Fruit fly (Drosophila melanogaster) whole organism, adult: ENCODE results near the gene Cpr78E.

Experiments used
- CG11617 ChIP-seq: fragments of 200-800 bp; sonication (Bioruptor generic); optimal IDR thresholded peaks from 2 replicates; lab custom pipeline; 2017; ENCODE audit warnings: mild to moderate bottlenecking, missing biosample characterization, missing genetic modification reagents, missing genetic modification characterization
- CG12768 ChIP-seq: fragments of 200-800 bp; sonication (Bioruptor generic); optimal IDR thresholded peaks from 2 replicates; lab custom pipeline; 2017; ENCODE audit warnings: missing biosample characterization, missing genetic modification characterization, mild to moderate bottlenecking, moderate library complexity, missing genetic modification reagents
- CG14711 ChIP-seq: fragments of 200-800 bp; sonication (Bioruptor generic); optimal IDR thresholded peaks from 2 replicates; lab custom pipeline; 2018; ENCODE audit warnings: missing biosample characterization, mild to moderate bottlenecking, missing genetic modification characterization, moderate library complexity
- CG1620 ChIP-seq: fragments of 200-800 bp; sonication (Bioruptor generic); optimal IDR thresholded peaks from 2 replicates; lab custom pipeline; 2016; ENCODE audit warnings: missing biosample characterization, missing genetic modification characterization
- CG33017 ChIP-seq: fragments of 200-800 bp; sonication (Bioruptor generic); optimal IDR thresholded peaks from 2 replicates; lab custom pipeline; 2018; ENCODE audit warnings: missing biosample characterization, mild to moderate bottlenecking, missing genetic modification characterization, moderate library complexity
- CG5204 ChIP-seq: fragments of 200-800 bp; sonication (Bioruptor generic); optimal IDR thresholded peaks from 2 replicates; lab custom pipeline; 2016; ENCODE audit warnings: missing biosample characterization, missing genetic modification characterization
- CG7045 ChIP-seq: fragments of 200-800 bp; sonication (Bioruptor generic); optimal IDR thresholded peaks from 2 replicates; lab custom pipeline; 2017; ENCODE audit warnings: missing biosample characterization, mild to moderate bottlenecking, missing genetic modification characterization
- CG7101 ChIP-seq: fragments of 200-800 bp; sonication (Bioruptor generic); optimal IDR thresholded peaks from 2 replicates; lab custom pipeline; 2018; ENCODE audit warnings: missing biosample characterization, mild to moderate bottlenecking, missing genetic modification characterization, moderate library complexity
- Clk ChIP-seq: fragments of 200-800 bp; sonication (Bioruptor generic); optimal IDR thresholded peaks from 2 replicates; lab custom pipeline; 2017; ENCODE audit warnings: missing biosample characterization, missing genetic modification characterization
- Crg-1 ChIP-seq: fragments of 200-800 bp; sonication (Bioruptor generic); optimal IDR thresholded peaks from 2 replicates; lab custom pipeline; 2016; ENCODE audit warnings: missing biosample characterization, missing genetic modification characterization
- Hr96 ChIP-seq: fragments of 200-800 bp; sonication (Bioruptor generic); optimal IDR thresholded peaks from 2 replicates; lab custom pipeline; 2016; ENCODE audit warnings: missing biosample characterization, missing genetic modification characterization
- Mnt ChIP-seq: fragments of 200-800 bp; sonication (Bioruptor generic); optimal IDR thresholded peaks from 2 replicates; lab custom pipeline; 2016; ENCODE audit warnings: missing biosample characterization, mild to moderate bottlenecking, missing genetic modification characterization
- bab1 ChIP-seq: fragments of 200-800 bp; sonication (Bioruptor generic); optimal IDR thresholded peaks from 3 replicates; lab custom pipeline; 2019; ENCODE audit warnings: missing biosample characterization, mild to moderate bottlenecking, missing genetic modification characterization, moderate library complexity
- cic ChIP-seq: fragments of 200-800 bp; sonication (Bioruptor generic); optimal IDR thresholded peaks from 2 replicates; lab custom pipeline; 2017; ENCODE audit warnings: missing biosample characterization, mild to moderate bottlenecking, missing genetic modification characterization, moderate library complexity
- cnc ChIP-seq, 2 experiments: fragments of >200 bp; optimal IDR thresholded peaks; 2 replicates each; lab custom pipeline; 2017
- kay ChIP-seq: fragments of 200-800 bp; sonication (Bioruptor generic); peaks from one replicate; lab custom pipeline; 2016; ENCODE audit warnings: missing biosample characterization, missing genetic modification characterization, borderline replicate concordance
- ovo ChIP-seq: fragments of 200-800 bp; sonication (Bioruptor generic); optimal IDR thresholded peaks from 2 replicates; lab custom pipeline; 2016; ENCODE audit warnings: missing biosample characterization, missing genetic modification characterization
- pad ChIP-seq: fragments of 200-800 bp; sonication (Bioruptor generic); optimal IDR thresholded peaks from 3 replicates; lab custom pipeline; 2017; ENCODE audit warnings: missing biosample characterization, missing genetic modification characterization, mild to moderate bottlenecking, moderate library complexity, missing genetic modification reagents
- tj ChIP-seq: fragments of 200-800 bp; sonication (Bioruptor generic); optimal IDR thresholded peaks from 3 replicates; lab custom pipeline; 2017; ENCODE audit warnings: missing biosample characterization, mild to moderate bottlenecking, missing genetic modification characterization, moderate library complexity
- toe ChIP-seq: fragments of 200-800 bp; sonication (Bioruptor generic); optimal IDR thresholded peaks from 2 replicates; lab custom pipeline; 2016; ENCODE audit warnings: missing biosample characterization, missing genetic modification characterization

Cpr78E gene

DNA sequence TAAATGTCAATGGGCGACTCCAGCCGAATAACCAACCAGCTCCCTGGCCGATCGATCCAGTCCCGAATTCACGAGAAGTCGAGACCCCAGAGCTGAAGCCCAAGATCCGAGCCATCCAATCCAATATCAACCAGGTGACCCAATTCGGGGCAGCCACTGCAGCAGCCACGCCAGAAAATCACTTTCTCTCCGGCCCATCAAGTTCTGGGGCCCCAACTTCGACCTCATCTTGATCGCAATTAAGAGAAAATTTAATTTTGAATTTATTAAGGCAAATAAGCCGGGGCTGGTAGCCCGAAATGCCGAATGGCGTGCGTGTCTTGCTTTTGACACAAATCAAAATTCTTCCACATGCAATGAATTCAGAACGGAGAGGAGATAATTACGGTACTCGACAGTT lies 18.9 kb downstream of the Cpr78E start:
- TF ChIP-seq CG5204: no peak
- TF ChIP-seq kay (GFP tag; lab: Kevin White, UChicago): no peak
- TF ChIP-seq cnc (optimal IDR thresholded peaks at IDR 0.05; lab: Kevin White, UChicago): no peak
- TF ChIP-seq CG1620: no peak
- no peak for TF ChIP-seq Clk (GFP tag; lab: Kevin White, UChicago)
- TF ChIP-seq Crg-1: no peak
- no peak for TF ChIP-seq CG14711
- TF ChIP-seq CG12768 (GFP tag; lab: Kevin White, UChicago): no peak
- TF ChIP-seq CG7045 (GFP tag; lab: Kevin White, UChicago): no peak
- TF ChIP-seq pad (GFP tag; lab: Kevin White, UChicago): no peak
- no peak for TF ChIP-seq CG11617 (GFP tag; lab: Kevin White, UChicago)
- no peak for TF ChIP-seq Hr96 (GFP tag; lab: Kevin White, UChicago)
- TF ChIP-seq ovo: no peak
- TF ChIP-seq bab1: no peak
- TF ChIP-seq toe: no peak
- no peak for TF ChIP-seq tj (GFP tag; lab: Kevin White, UChicago)
- TF ChIP-seq Mnt (GFP tag; lab: Kevin White, UChicago): no peak

DNA sequence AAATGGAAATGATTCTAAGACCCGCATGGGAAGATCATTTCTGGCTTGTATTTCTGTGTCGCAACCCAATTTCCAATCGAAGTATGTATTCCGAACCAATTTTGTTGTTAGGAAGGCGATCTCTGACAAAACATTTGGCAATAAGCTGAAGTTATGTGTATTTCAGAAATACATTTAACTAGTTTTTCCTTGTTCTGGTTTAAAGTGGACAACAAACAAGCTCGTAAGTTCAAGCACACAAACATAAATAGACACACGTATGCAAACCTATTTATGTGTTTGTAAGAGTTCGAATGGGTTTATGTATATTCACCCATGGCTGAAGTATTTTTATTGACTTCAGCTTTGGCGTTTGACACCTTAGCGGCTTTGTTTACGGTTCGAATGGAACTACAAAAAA lies 20.9 kb downstream of the Cpr78E start:
- TF ChIP-seq CG1620 (no peak), cnc (optimal IDR thresholded peaks at IDR 0.05; lab: Kevin White, UChicago) (no peak), ovo (no peak), Mnt (GFP tag; lab: Kevin White, UChicago) (no peak), Hr96 (GFP tag; lab: Kevin White, UChicago) (no peak), pad (GFP tag; lab: Kevin White, UChicago) (no peak), tj (GFP tag; lab: Kevin White, UChicago) (no peak), CG5204 (no peak), CG14711 (no peak), CG11617 (GFP tag; lab: Kevin White, UChicago) (no peak), CG33017 (tag; lab: Kevin White, UChicago) (no peak), kay (GFP tag; lab: Kevin White, UChicago) (no peak), bab1 (no peak), Clk (GFP tag; lab: Kevin White, UChicago) (no peak), cic (GFP tag; lab: Kevin White, UChicago) (no peak), CG7045 (GFP tag; lab: Kevin White, UChicago) (no peak), CG12768 (GFP tag; lab: Kevin White, UChicago) (no peak), Crg-1 (no peak), toe (no peak)

DNA sequence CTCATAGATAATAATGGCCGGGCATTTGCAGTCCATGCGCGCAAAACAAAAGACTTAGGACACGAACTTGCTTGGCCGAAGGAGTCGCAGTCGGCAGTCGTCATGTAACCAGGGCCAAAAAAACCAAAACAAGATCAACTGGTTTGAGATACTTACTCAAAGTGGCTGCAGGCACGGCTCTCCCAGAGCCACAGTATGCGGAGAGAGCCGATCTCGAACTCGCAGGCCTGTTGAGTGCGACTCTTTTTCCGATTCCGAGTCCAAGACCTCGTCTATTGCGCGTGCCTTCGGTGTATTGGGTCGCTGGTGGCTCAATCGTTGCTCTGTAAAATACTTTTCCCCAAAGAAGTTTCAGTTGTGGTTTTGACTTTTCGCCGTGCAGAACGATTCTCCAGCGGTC lies 22.2 kb downstream of the Cpr78E start, which contains the start of gene CG43980:
TSS of gene CG43980 (plus strand) at position 352 of the 400 bp plus-strand sequence.
- no peak for TF ChIP-seq Clk (GFP tag; lab: Kevin White, UChicago)
- TF ChIP-seq toe: no peak
- no peak for TF ChIP-seq cic (GFP tag; lab: Kevin White, UChicago)
- no peak for TF ChIP-seq Crg-1
- no peak for TF ChIP-seq CG7045 (GFP tag; lab: Kevin White, UChicago)
- TF ChIP-seq pad (GFP tag; lab: Kevin White, UChicago): no peak
- TF ChIP-seq CG11617 (GFP tag; lab: Kevin White, UChicago): no peak
- no peak for TF ChIP-seq kay (GFP tag; lab: Kevin White, UChicago)
- TF ChIP-seq CG1620: no peak
- TF ChIP-seq Mnt (GFP tag; lab: Kevin White, UChicago): no peak
- TF ChIP-seq CG7101 (tag; lab: Kevin White, UChicago): no peak
- no peak for TF ChIP-seq CG14711
- no peak for TF ChIP-seq CG5204
- no peak for TF ChIP-seq cnc (optimal IDR thresholded peaks at IDR 0.05; lab: Kevin White, UChicago)
- no peak for TF ChIP-seq bab1
- no peak for TF ChIP-seq CG12768 (GFP tag; lab: Kevin White, UChicago)
- TF ChIP-seq tj (GFP tag; lab: Kevin White, UChicago): no peak

DNA sequence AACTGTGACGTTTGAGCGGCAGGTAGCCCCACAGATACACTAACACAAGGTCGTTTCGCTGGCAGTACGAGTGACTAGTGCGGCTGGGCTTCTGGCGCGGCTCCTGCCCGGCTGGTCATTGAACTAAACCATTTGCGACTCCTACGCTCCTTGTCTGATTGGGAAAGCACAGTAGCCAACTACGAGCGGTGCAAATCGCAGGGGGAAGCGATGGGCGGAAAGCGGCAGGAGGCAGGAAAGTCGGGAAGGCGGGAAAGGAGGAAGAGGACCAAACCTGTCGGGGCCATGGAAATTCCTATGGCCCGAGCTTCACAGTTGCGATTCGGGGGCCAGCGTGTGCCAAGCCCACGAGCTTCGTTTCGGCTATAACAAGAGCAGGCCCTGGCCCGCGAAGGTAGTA lies 22.6 kb downstream of the Cpr78E start:
- no peak for TF ChIP-seq CG7045 (GFP tag; lab: Kevin White, UChicago)
- TF ChIP-seq CG7101 (tag; lab: Kevin White, UChicago): no peak
- TF ChIP-seq CG1620: no peak
- no peak for TF ChIP-seq CG14711

DNA sequence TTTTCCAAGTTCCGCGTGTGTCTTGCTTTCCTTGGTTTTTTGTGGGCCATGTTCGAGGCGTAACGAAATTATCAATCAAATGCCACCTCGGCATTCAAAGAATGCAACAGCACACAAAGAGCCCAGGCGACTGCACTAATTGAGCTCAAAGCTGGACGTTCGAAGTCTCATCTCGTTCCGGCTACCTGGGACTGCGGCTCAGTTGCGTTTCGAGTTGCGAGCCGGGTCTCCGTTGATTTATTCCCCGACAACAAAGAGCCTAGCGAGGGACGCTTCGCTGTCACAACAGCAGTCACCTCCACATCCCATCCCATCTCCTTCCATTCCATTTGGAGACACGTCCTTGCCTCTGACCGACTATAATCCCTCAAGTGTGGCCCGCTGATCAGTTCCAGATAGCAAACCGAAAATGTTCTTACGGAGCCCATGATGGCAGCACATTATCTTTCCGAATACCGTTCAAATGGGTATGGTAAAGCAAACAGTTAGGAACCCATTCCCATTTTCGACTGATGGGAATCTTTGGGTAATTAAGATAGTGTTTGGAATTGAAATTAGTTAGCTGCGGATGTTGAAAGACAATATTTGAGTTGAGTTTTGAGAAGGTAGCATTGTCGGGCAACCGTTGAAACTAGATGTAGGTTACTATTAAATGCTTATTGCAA lies 23.7 kb downstream of the Cpr78E start:
- no peak for TF ChIP-seq CG7045 (GFP tag; lab: Kevin White, UChicago)
- TF ChIP-seq tj (GFP tag; lab: Kevin White, UChicago): no peak
- TF ChIP-seq Crg-1: no peak
- no peak for TF ChIP-seq kay (GFP tag; lab: Kevin White, UChicago)
- no peak for TF ChIP-seq pad (GFP tag; lab: Kevin White, UChicago)
- TF ChIP-seq CG7101 (tag; lab: Kevin White, UChicago): no peak
- TF ChIP-seq CG5204: no peak
- TF ChIP-seq cic (GFP tag; lab: Kevin White, UChicago): no peak
- no peak for TF ChIP-seq Mnt (GFP tag; lab: Kevin White, UChicago)
- TF ChIP-seq CG12768 (GFP tag; lab: Kevin White, UChicago): no peak
- TF ChIP-seq CG11617 (GFP tag; lab: Kevin White, UChicago): no peak
- no peak for TF ChIP-seq ovo
- no peak for TF ChIP-seq bab1
- TF ChIP-seq cnc (optimal IDR thresholded peaks at IDR 0.05; lab: Kevin White, UChicago): no peak
- no peak for TF ChIP-seq CG14711
- TF ChIP-seq Clk (GFP tag; lab: Kevin White, UChicago): no peak
- TF ChIP-seq Hr96 (GFP tag; lab: Kevin White, UChicago): no peak

DNA sequence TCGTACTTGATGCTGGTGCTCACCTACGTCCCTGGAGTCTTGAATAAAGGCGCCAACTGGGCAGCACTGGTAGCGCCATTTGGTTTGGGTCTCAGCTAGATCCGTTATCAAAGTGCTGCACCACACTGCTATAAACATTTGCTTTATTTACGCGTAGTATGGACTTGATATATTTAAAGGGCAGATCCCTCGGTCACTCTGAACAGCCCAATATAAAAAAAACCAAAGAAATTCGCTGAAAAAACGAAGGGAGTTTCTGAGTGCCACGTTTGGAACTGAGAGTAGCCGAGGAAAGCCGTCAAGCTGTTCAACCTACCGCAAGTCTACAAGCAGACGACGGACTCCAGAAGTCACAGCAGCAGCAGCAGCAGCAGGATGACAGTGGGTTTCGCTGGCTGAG lies 26.0 kb downstream of the Cpr78E start, which contains the start of gene Atox1:
TSS of gene Atox1 (plus strand) at position 181 of the 400 bp plus-strand sequence.
- TF ChIP-seq CG1620: peak; percentile 33
- TF ChIP-seq kay (GFP tag; lab: Kevin White, UChicago): no peak
- TF ChIP-seq Mnt (GFP tag; lab: Kevin White, UChicago): no peak
- TF ChIP-seq pad (GFP tag; lab: Kevin White, UChicago): peak; percentile 29
- TF ChIP-seq CG11617 (GFP tag; lab: Kevin White, UChicago): no peak
- TF ChIP-seq CG7101 (tag; lab: Kevin White, UChicago): peak; percentile 44
- TF ChIP-seq Clk (GFP tag; lab: Kevin White, UChicago): no peak
- peak; percentile 75 for TF ChIP-seq bab1
- no peak for TF ChIP-seq CG33017 (tag; lab: Kevin White, UChicago)
- TF ChIP-seq CG5204: no peak
- no peak for TF ChIP-seq tj (GFP tag; lab: Kevin White, UChicago)
- peak; percentile 38 for TF ChIP-seq cic (GFP tag; lab: Kevin White, UChicago)
- TF ChIP-seq CG12768 (GFP tag; lab: Kevin White, UChicago): peak; percentile 26
- no peak for TF ChIP-seq ovo
- no peak for TF ChIP-seq cnc (optimal IDR thresholded peaks at IDR 0.05; lab: Kevin White, UChicago)
- peak; percentile 10 for TF ChIP-seq Crg-1
- TF ChIP-seq toe: peak; percentile 35
- no peak for TF ChIP-seq Hr96 (GFP tag; lab: Kevin White, UChicago)
- peak; percentile 9 for TF ChIP-seq CG7045 (GFP tag; lab: Kevin White, UChicago)
- peak; percentile 17 for TF ChIP-seq CG14711
